Fruit fly (Drosophila melanogaster) whole organism, prepupa: ENCODE results near the gene mAChR-C.
A peak's percentile ranks its signal among the peaks of the same experiment; 100 is the strongest.

Source experiments
- Blimp-1 ChIP-seq: fragments of 200-800 bp; sonication (Bioruptor generic); optimal IDR thresholded peaks from 3 replicates; lab custom pipeline; 2017; ENCODE audit warnings: missing biosample characterization, missing genetic modification characterization, mild to moderate bottlenecking, moderate library complexity, missing genetic modification reagents
- CG10631 ChIP-seq: fragments of 200-800 bp; sonication (Bioruptor generic); optimal IDR thresholded peaks from 2 replicates; lab custom pipeline; 2016; ENCODE audit warnings: missing biosample characterization, missing genetic modification characterization
- CG15336 ChIP-seq: fragments of 200-800 bp; sonication (Bioruptor generic); IDR thresholded peaks from 2 replicates; pipeline ENCODE4 v1.3.6; 2022; ENCODE audit warnings: missing biosample characterization, missing genetic modification characterization
- CG1621 ChIP-seq: fragments of 200-800 bp; sonication (Bioruptor generic); optimal IDR thresholded peaks from 3 replicates; lab custom pipeline; 2018; ENCODE audit warnings: missing biosample characterization, mild to moderate bottlenecking, missing genetic modification characterization
- CG3032 ChIP-seq: fragments of 200-800 bp; optimal IDR thresholded peaks from 2 replicates; lab custom pipeline; 2019; ENCODE audit warnings: missing biosample characterization, mild to moderate bottlenecking, missing genetic modification characterization, moderate library complexity
- CG6792 ChIP-seq: fragments of 200-800 bp; sonication (Bioruptor generic); optimal IDR thresholded peaks from 3 replicates; lab custom pipeline; 2016; ENCODE audit warnings: missing biosample characterization, missing genetic modification characterization
- CG6854 ChIP-seq: fragments of 200-800 bp; sonication (Bioruptor generic); optimal IDR thresholded peaks from 2 replicates; lab custom pipeline; 2017; ENCODE audit warnings: missing biosample characterization, mild to moderate bottlenecking, missing genetic modification characterization
- Met ChIP-seq: fragments of 200-800 bp; sonication (Bioruptor generic); optimal IDR thresholded peaks from 3 replicates; lab custom pipeline; 2016; ENCODE audit warnings: missing biosample characterization, missing genetic modification characterization
- dac ChIP-seq: fragments of 200-800 bp; sonication (Bioruptor generic); optimal IDR thresholded peaks from 2 replicates; lab custom pipeline; 2017; ENCODE audit warnings: missing biosample characterization, mild to moderate bottlenecking, missing genetic modification characterization
- dsx ChIP-seq: fragments of 200-800 bp; optimal IDR thresholded peaks from 3 replicates; lab custom pipeline; 2019; ENCODE audit warnings: missing biosample characterization, mild to moderate bottlenecking, missing genetic modification characterization, moderate library complexity; ENCODE audit not compliant: poor library complexity, severe bottlenecking
- eg ChIP-seq: fragments of 200-800 bp; sonication (Bioruptor generic); IDR thresholded peaks from 3 replicates; pipeline ENCODE4 v1.3.6; 2022; ENCODE audit warnings: missing biosample characterization, missing genetic modification characterization
- fd85E ChIP-seq: fragments of 200-800 bp; sonication (Bioruptor generic); optimal IDR thresholded peaks from 3 replicates; lab custom pipeline; 2016; ENCODE audit warnings: missing biosample characterization, missing genetic modification characterization
- ss ChIP-seq, 2 experiments: fragments of 200-800 bp; sonication (Bioruptor generic); optimal IDR thresholded peaks; 2 replicates in 1 of 2; 3 replicates in 1 of 2; lab custom pipeline; 2017 to 2018; ENCODE audit warnings: mild to moderate bottlenecking in 2 of 2, missing biosample characterization in 2 of 2, missing genetic modification characterization in 2 of 2, moderate library complexity in 1 of 2
- vri ChIP-seq: fragments of 200-800 bp; sonication (Bioruptor generic); optimal IDR thresholded peaks from 3 replicates; lab custom pipeline; 2016; ENCODE audit warnings: missing biosample characterization, mild to moderate bottlenecking, missing genetic modification characterization

dm6 chrX:6800726-6801296, 31.7 kb downstream of the mAChR-C start:
- TF ChIP-seq CG6854 (GFP tag; lab: Kevin White, UChicago) (no peak), CG1621 (tag; lab: Kevin White, UChicago) (no peak), CG10631 (GFP tag; lab: Kevin White, UChicago) (no peak), CG15336 (peak; percentile 33; the same call in 1 of the 2 replicates), dac (GFP tag; lab: Kevin White, UChicago) (no peak), CG6792 (GFP tag; lab: Kevin White, UChicago) (no peak), CG3032 (tag; lab: Kevin White, UChicago) (no peak), dsx (GFP tag; lab: Kevin White, UChicago) (no peak), fd85E (GFP tag; lab: Kevin White, UChicago) (no peak), ss (GFP tag; optimal IDR thresholded peaks at IDR 0.05; lab: Kevin White, UChicago) (no peak), Blimp-1 (GFP tag; lab: Kevin White, UChicago) (no peak), Met (peak; percentile 43), eg (GFP tag; lab: Robert Waterston, UW) (0 out of 3 replicates have a peak, but pooled peaks have one; percentile 22), vri (GFP tag; lab: Kevin White, UChicago) (no peak)
